Fruit fly (Drosophila melanogaster): ENCODE data around the gene Fum2.

The Fum2 gene

dm6 chrX:6656023-6656594 lies 25.5 kb upstream of the Fum2 start (continued):
- no peak for TF ChIP-seq Dp (GFP tag; optimal IDR thresholded peaks at IDR 0.05)
- TF ChIP-seq CG6813 (GFP tag; optimal IDR thresholded peaks at IDR 0.05), result peak; percentile 78
- peak; percentile 53 for TF ChIP-seq Usf (GFP tag; optimal IDR thresholded peaks at IDR 0.05)
- peak; percentile 84 for TF ChIP-seq zf30C (GFP tag; optimal IDR thresholded peaks at IDR 0.05)
- peak; percentile 79 for TF ChIP-seq Hr3 (GFP tag; optimal IDR thresholded peaks at IDR 0.05)
- peak; percentile 77 for TF ChIP-seq zfh2 (GFP tag; optimal IDR thresholded peaks at IDR 0.05)
- peak; percentile 78 for TF ChIP-seq Bteb2 (GFP tag; optimal IDR thresholded peaks at IDR 0.05)
- peak; percentile 80 for TF ChIP-seq Antp (GFP tag; optimal IDR thresholded peaks at IDR 0.05)
- peak; percentile 62 for TF ChIP-seq pnt (GFP tag; optimal IDR thresholded peaks at IDR 0.05)
- no peak for TF ChIP-seq CG16813 (GFP tag; IDR thresholded peaks at IDR 0.05; ENCODE audit: partially characterized antibody)
- TF ChIP-seq CG7987 (GFP tag; optimal IDR thresholded peaks at IDR 0.05), result peak; percentile 40
- peak; percentile 82 for TF ChIP-seq ems (GFP tag; optimal IDR thresholded peaks at IDR 0.05)
- TF ChIP-seq pan (optimal IDR thresholded peaks at IDR 0.05), result no peak
- TF ChIP-seq pan (GFP tag; optimal IDR thresholded peaks at IDR 0.05 in 1 of 2, IDR thresholded peaks at IDR 0.05 in 1 of 2), result peak in 1 of 2 experiments; percentile 83
- TF ChIP-seq CG18476 (GFP tag; optimal IDR thresholded peaks at IDR 0.05), result peak; percentile 74
- peak; percentile 65 for TF ChIP-seq ranshi (GFP tag; IDR thresholded peaks at IDR 0.05)
- TF ChIP-seq CG43689 (GFP tag; IDR thresholded peaks at IDR 0.05), result peak; percentile 63; the same call in 1 of the 2 replicates
- peak; percentile 76 for TF ChIP-seq CG9932 (GFP tag; IDR thresholded peaks at IDR 0.05)
- TF ChIP-seq kni (GFP tag; optimal IDR thresholded peaks at IDR 0.05), result peak; percentile 39
- peak; percentile 80 for TF ChIP-seq Xrp1 (GFP tag; IDR thresholded peaks at IDR 0.05)
- peak; percentile 57 for TF ChIP-seq CG1529 (GFP tag; optimal IDR thresholded peaks at IDR 0.05)
- TF ChIP-seq CG10321 (GFP tag; IDR thresholded peaks at IDR 0.05), result peak; percentile 28; the same call in 1 of the 2 replicates
- TF ChIP-seq h (optimal IDR thresholded peaks at IDR 0.05), result no peak
- peak; percentile 71 for TF ChIP-seq dm (GFP tag; optimal IDR thresholded peaks at IDR 0.05)
- TF ChIP-seq Rfx (GFP tag; IDR thresholded peaks at IDR 0.05), result peak; percentile 86
- TF ChIP-seq CG12236 (GFP tag; optimal IDR thresholded peaks at IDR 0.05), result peak; percentile 68
- peak; percentile 34 for TF ChIP-seq Sry-δ (GFP tag; optimal IDR thresholded peaks at IDR 0.05)
- TF ChIP-seq odd (GFP tag; optimal IDR thresholded peaks at IDR 0.05), result peak; percentile 78
- peak; percentile 59 for TF ChIP-seq CG6654 (GFP tag; optimal IDR thresholded peaks at IDR 0.05)
- TF ChIP-seq CG11247 (GFP tag; IDR thresholded peaks at IDR 0.05), result peak; percentile 75
- peak; percentile 83 for TF ChIP-seq nau (GFP tag; optimal IDR thresholded peaks at IDR 0.05)
- peak; percentile 78 for TF ChIP-seq CG12071 (GFP tag; optimal IDR thresholded peaks at IDR 0.05)
- TF ChIP-seq fd3F (GFP tag; optimal IDR thresholded peaks at IDR 0.05), result peak; percentile 78
- TF ChIP-seq vfl (GFP tag; optimal IDR thresholded peaks at IDR 0.05), result peak; percentile 72
- TF ChIP-seq shn (GFP tag; optimal IDR thresholded peaks at IDR 0.05), result peak; percentile 67
- TF ChIP-seq Hr51 (GFP tag; optimal IDR thresholded peaks at IDR 0.05), result peak; percentile 70 to 89
- TF ChIP-seq CG14050 (GFP tag; IDR thresholded peaks at IDR 0.05), result peak; percentile 42; the same call in 1 of the 3 replicates
- no peak for TF ChIP-seq dan (GFP tag; IDR thresholded peaks at IDR 0.05)
- no peak for TF ChIP-seq ato (GFP tag; IDR thresholded peaks at IDR 0.05; ENCODE audit: partially characterized antibody)
- no peak for TF ChIP-seq Dll (GFP tag; IDR thresholded peaks at IDR 0.05; ENCODE audit: partially characterized antibody)
- peak; percentile 78 for TF ChIP-seq CG7372 (GFP tag; IDR thresholded peaks at IDR 0.05)
- TF ChIP-seq HLH4C (GFP tag; IDR thresholded peaks at IDR 0.05; ENCODE audit: partially characterized antibody), result no peak
- peak; percentile 85 for TF ChIP-seq CG18262 (tag; optimal IDR thresholded peaks at IDR 0.05)
- TF ChIP-seq tap (tag; optimal IDR thresholded peaks at IDR 0.05), result peak; percentile 81
- TF ChIP-seq Spps (tag; optimal IDR thresholded peaks at IDR 0.05), result no peak
- peak; percentile 84 for TF ChIP-seq CG10147 (GFP tag; optimal IDR thresholded peaks at IDR 0.05)
- TF ChIP-seq bcd (GFP tag; optimal IDR thresholded peaks at IDR 0.05), result peak; percentile 82
- no peak for TF ChIP-seq Hr39 (optimal IDR thresholded peaks at IDR 0.05)
- peak; percentile 60 for TF ChIP-seq dmrt11E (tag; optimal IDR thresholded peaks at IDR 0.05)
- TF ChIP-seq CG17186 (GFP tag; optimal IDR thresholded peaks at IDR 0.05), result peak; percentile 28
- TF ChIP-seq Ssrp (tag; optimal IDR thresholded peaks at IDR 0.05), result peak; percentile 74
